Worm (Caenorhabditis elegans) whole organism, L1 larva: Measurements from ENCODE around the gene Y44F5A.1.
A peak's percentile ranks its signal among the peaks of the same experiment; 100 is the strongest.

Experiments
- C04F5.9 ChIP-seq: sonication (generic microtip); optimal IDR thresholded peaks from 2 replicates; lab custom pipeline; 2016; ENCODE audit warnings: missing genetic modification characterization, missing compliant biosample characterization
- C16A3.4 ChIP-seq: fragments of 150-350 bp; optimal IDR thresholded peaks from 2 replicates; lab custom pipeline; 2014; ENCODE audit warnings: missing biosample characterization, missing genetic modification characterization
- F16B12.6 ChIP-seq: fragments of 150-350 bp; optimal IDR thresholded peaks from 2 replicates; lab custom pipeline; 2014; ENCODE audit warnings: missing biosample characterization, missing genetic modification characterization
- alr-1 ChIP-seq: fragments of 200-800 bp; sonication (Bioruptor generic); optimal IDR thresholded peaks from 2 replicates; lab custom pipeline; 2018; ENCODE audit warnings: borderline replicate concordance, mild to moderate bottlenecking, missing genetic modification characterization, missing compliant biosample characterization
- blmp-1 ChIP-seq: fragments of 150-350 bp; optimal IDR thresholded peaks from 2 replicates; lab custom pipeline; 2014; ENCODE audit warnings: missing biosample characterization, missing genetic modification characterization
- ceh-63 ChIP-seq: fragments of 200-800 bp; sonication (Bioruptor generic); optimal IDR thresholded peaks from 2 replicates; lab custom pipeline; 2018; ENCODE audit warnings: mild to moderate bottlenecking, missing genetic modification characterization, missing compliant biosample characterization
- ceh-88 ChIP-seq: fragments of 200-800 bp; sonication (Bioruptor generic); IDR thresholded peaks from 2 replicates; pipeline ENCODE4 v1.3.6; 2022; ENCODE audit warnings: missing genetic modification characterization, missing compliant biosample characterization
- ceh-90 ChIP-seq: sonication (generic microtip); optimal IDR thresholded peaks from 2 replicates; lab custom pipeline; 2016; ENCODE audit warnings: missing genetic modification characterization, missing compliant biosample characterization
- dpl-1 ChIP-seq, 3 experiments: fragments of 150-350 bp in 2 of 3; sonication (generic microtip) in 1 of 3; optimal IDR thresholded peaks; 2 replicates each; lab custom pipeline; 2014 to 2017; ENCODE audit warnings: missing biosample characterization in 3 of 3, missing genetic modification characterization in 3 of 3, missing genetic modification reagents in 3 of 3
- efl-1 ChIP-seq, 4 experiments: fragments of 150-350 bp; optimal IDR thresholded peaks in 3 of 4; peaks in 1 of 4; 1 replicate in 1 of 4; 2 replicates in 3 of 4; lab custom pipeline; 2014; ENCODE audit warnings: missing biosample characterization in 2 of 4, missing genetic modification characterization in 2 of 4, missing genetic modification reagents in 2 of 4
- efl-3 ChIP-seq: fragments of 200-800 bp; sonication (Bioruptor generic); optimal IDR thresholded peaks from 2 replicates; lab custom pipeline; 2018; ENCODE audit warnings: mild to moderate bottlenecking, missing genetic modification characterization, missing compliant biosample characterization
- egl-13 ChIP-seq: sonication (generic microtip); optimal IDR thresholded peaks from 2 replicates; lab custom pipeline; 2016; ENCODE audit warnings: missing genotype, missing genetic modification reagents, missing genetic modification characterization, missing compliant biosample characterization
- elt-2 ChIP-seq: sonication (generic microtip); optimal IDR thresholded peaks from 2 replicates; lab custom pipeline; 2016; ENCODE audit warnings: missing genetic modification characterization, mild to moderate bottlenecking, inconsistent platforms, missing compliant biosample characterization, missing genetic modification reagents
- ets-5 ChIP-seq: fragments of 200-800 bp; sonication (Bioruptor generic); IDR thresholded peaks from 2 replicates; pipeline ENCODE4 v1.3.6; 2022; ENCODE audit warnings: missing genetic modification characterization, missing compliant biosample characterization
- fkh-10 ChIP-seq: sonication (generic microtip); optimal IDR thresholded peaks from 2 replicates; lab custom pipeline; 2017; ENCODE audit warnings: missing biosample characterization, missing genetic modification reagents, missing genetic modification characterization
- fkh-4 ChIP-seq: sonication (generic microtip); optimal IDR thresholded peaks from 2 replicates; lab custom pipeline; 2016; ENCODE audit warnings: missing compliant biosample characterization, missing genetic modification characterization, borderline replicate concordance
- fkh-8 ChIP-seq: sonication (generic microtip); optimal IDR thresholded peaks from 2 replicates; lab custom pipeline; 2016; ENCODE audit warnings: mild to moderate bottlenecking, missing genetic modification characterization, missing compliant biosample characterization
- fos-1 ChIP-seq: fragments of 150-350 bp; optimal IDR thresholded peaks from 2 replicates; lab custom pipeline; 2014; ENCODE audit warnings: missing biosample characterization, missing genetic modification characterization
- hlh-4 ChIP-seq: sonication (generic microtip); optimal IDR thresholded peaks from 2 replicates; lab custom pipeline; 2016; ENCODE audit warnings: mild to moderate bottlenecking, missing genetic modification characterization, missing compliant biosample characterization
- hpl-2 ChIP-seq: fragments of 150-350 bp; optimal IDR thresholded peaks from 2 replicates; lab custom pipeline; 2014; ENCODE audit warnings: missing biosample characterization, missing genetic modification reagents, missing genetic modification characterization
- irx-1 ChIP-seq: sonication (generic microtip); optimal IDR thresholded peaks from 2 replicates; lab custom pipeline; 2016; ENCODE audit warnings: missing genetic modification characterization, missing compliant biosample characterization
- isw-1 ChIP-seq: fragments of 200-800 bp; sonication (Bioruptor generic); IDR thresholded peaks from 2 replicates; pipeline ENCODE4 v1.3.6; 2022; ENCODE audit warnings: missing genetic modification characterization, missing compliant biosample characterization
- jun-1 ChIP-seq: fragments of 150-350 bp; optimal IDR thresholded peaks from 2 replicates; lab custom pipeline; 2014; ENCODE audit warnings: missing biosample characterization, missing genetic modification reagents, missing genetic modification characterization
- lin-13 ChIP-seq: fragments of 150-350 bp; optimal IDR thresholded peaks from 2 replicates; lab custom pipeline; 2014; ENCODE audit warnings: missing biosample characterization, missing genetic modification reagents, missing genetic modification characterization
- lin-14 ChIP-seq: fragments of 200-800 bp; sonication (Bioruptor generic); optimal IDR thresholded peaks from 2 replicates; lab custom pipeline; 2018; ENCODE audit warnings: mild to moderate bottlenecking, missing genetic modification characterization, moderate library complexity, missing compliant biosample characterization
- lsy-2 ChIP-seq, 2 experiments: fragments of 150-350 bp; optimal IDR thresholded peaks; 2 replicates each; lab custom pipeline; 2014; ENCODE audit warnings: missing biosample characterization in 2 of 2, missing genetic modification characterization in 2 of 2
- mab-9 ChIP-seq: fragments of 200-800 bp; sonication (Bioruptor generic); IDR thresholded peaks from 2 replicates; pipeline ENCODE4 v1.3.6; 2022; ENCODE audit warnings: missing genetic modification reagents, missing genetic modification characterization, missing compliant biosample characterization
- mdl-1 ChIP-seq, 2 experiments: fragments of 150-350 bp; optimal IDR thresholded peaks; 2 replicates each; lab custom pipeline; 2014 to 2017; ENCODE audit warnings: missing biosample characterization in 2 of 2, missing genetic modification characterization in 2 of 2, inconsistent platforms in 1 of 2
- nhr-12 ChIP-seq: sonication (generic microtip); optimal IDR thresholded peaks from 2 replicates; lab custom pipeline; 2017; ENCODE audit warnings: missing biosample characterization, missing genetic modification characterization
- nhr-19 ChIP-seq: fragments of 200-800 bp; sonication (Bioruptor generic); conservative IDR thresholded peaks from 2 replicates; pipeline ENCODE4 v1.3.6; 2022; ENCODE audit warnings: missing genetic modification characterization, missing compliant biosample characterization
- nhr-20 ChIP-seq: sonication (generic microtip); optimal IDR thresholded peaks from 2 replicates; lab custom pipeline; 2016; ENCODE audit warnings: mild to moderate bottlenecking, missing genetic modification characterization, missing compliant biosample characterization
- nhr-237 ChIP-seq: fragments of 150-350 bp; optimal IDR thresholded peaks from 2 replicates; lab custom pipeline; 2014; ENCODE audit warnings: missing biosample characterization, missing genetic modification characterization
- nhr-28 ChIP-seq: fragments of 150-350 bp; optimal IDR thresholded peaks from 2 replicates; lab custom pipeline; 2014; ENCODE audit warnings: missing biosample characterization, missing genetic modification characterization
- nhr-71 ChIP-seq: sonication (generic microtip); optimal IDR thresholded peaks from 2 replicates; lab custom pipeline; 2016; ENCODE audit warnings: mild to moderate bottlenecking, missing genetic modification characterization, moderate library complexity, missing compliant biosample characterization
- nhr-85 ChIP-seq: sonication (generic microtip); peaks from one replicate; lab custom pipeline; 2016; ENCODE audit warnings: missing genetic modification characterization, inconsistent platforms, missing compliant biosample characterization
- pax-3 ChIP-seq: fragments of 200-800 bp; sonication (Bioruptor generic); optimal IDR thresholded peaks from 2 replicates; lab custom pipeline; 2018; ENCODE audit warnings: mild to moderate bottlenecking, missing genetic modification characterization, moderate library complexity, missing compliant biosample characterization
- rnt-1 ChIP-seq: sonication (generic microtip); optimal IDR thresholded peaks from 2 replicates; lab custom pipeline; 2016; ENCODE audit warnings: mild to moderate bottlenecking, missing genetic modification characterization, moderate library complexity, missing compliant biosample characterization
- snu-23 ChIP-seq: sonication (generic microtip); optimal IDR thresholded peaks from 2 replicates; lab custom pipeline; 2016; ENCODE audit warnings: missing genetic modification characterization, missing compliant biosample characterization
- sptf-1 ChIP-seq: fragments of 150-350 bp; optimal IDR thresholded peaks from 2 replicates; lab custom pipeline; 2014; ENCODE audit warnings: missing biosample characterization, missing genetic modification characterization
- swsn-7 ChIP-seq: sonication (generic microtip); optimal IDR thresholded peaks from 2 replicates; lab custom pipeline; 2016; ENCODE audit warnings: missing genetic modification characterization, missing compliant biosample characterization
- tbx-2 ChIP-seq: sonication (generic microtip); optimal IDR thresholded peaks from 2 replicates; lab custom pipeline; 2016; ENCODE audit warnings: missing genetic modification characterization, missing compliant biosample characterization
- tlp-1 ChIP-seq: fragments of 150-350 bp; optimal IDR thresholded peaks from 2 replicates; lab custom pipeline; 2014; ENCODE audit warnings: missing biosample characterization, missing genetic modification characterization
- unc-130 ChIP-seq: fragments of 150-350 bp; optimal IDR thresholded peaks from 2 replicates; lab custom pipeline; 2017; ENCODE audit warnings: missing biosample characterization, missing genetic modification characterization, inconsistent platforms
- unc-98 ChIP-seq: fragments of 200-800 bp; sonication (Bioruptor generic); IDR thresholded peaks from 2 replicates; pipeline ENCODE4 v1.3.6; 2022; ENCODE audit warnings: missing genetic modification characterization, missing compliant biosample characterization
- vab-15 ChIP-seq: sonication (generic microtip); optimal IDR thresholded peaks from 2 replicates; lab custom pipeline; 2017; ENCODE audit warnings: missing genotype, mild to moderate bottlenecking, missing genetic modification characterization, missing compliant biosample characterization
- xbp-1 ChIP-seq: sonication (generic microtip); optimal IDR thresholded peaks from 2 replicates; lab custom pipeline; 2016; ENCODE audit warnings: missing genetic modification characterization, missing compliant biosample characterization
- zip-4 ChIP-seq: fragments of 200-800 bp; sonication (Bioruptor generic); optimal IDR thresholded peaks from 2 replicates; lab custom pipeline; 2018; ENCODE audit warnings: mild to moderate bottlenecking, missing genetic modification characterization, moderate library complexity, missing compliant biosample characterization
- ztf-4 ChIP-seq: fragments of 150-350 bp; optimal IDR thresholded peaks from 2 replicates; lab custom pipeline; 2014; ENCODE audit warnings: missing biosample characterization, missing genetic modification characterization

The Y44F5A.1 gene

ce11 chrIII:4204072-4204471 is 43.4 kb downstream of the Y44F5A.1 start, which contains the start of the genes pelo-1 and R74.7 (continued):
- TF ChIP-seq nhr-237 (no peak), egl-13 (no peak), ets-5 (GFP tag; lab: Robert Waterston, UW) (no peak), lin-13 (GFP tag; lab: Kevin White, UChicago) (no peak), lin-14 (GFP tag; lab: Kevin White, UChicago) (peak; percentile 36), efl-3 (GFP tag; lab: Kevin White, UChicago) (no peak), zip-4 (peak; percentile 82), F16B12.6 (tag; lab: Kevin White, UChicago) (no peak), fkh-8 (tag; lab: Kevin White, UChicago) (peak; percentile 36), tlp-1 (tag; lab: Kevin White, UChicago) (no peak), unc-130 (no peak), nhr-28 (tag; lab: Kevin White, UChicago) (no peak), elt-2 (no peak), nhr-12 (tag; lab: Kevin White, UChicago) (no peak), blmp-1 (tag; lab: Kevin White, UChicago) (peak; percentile 29), irx-1 (tag; lab: Kevin White, UChicago) (no peak), pax-3 (no peak), sptf-1 (no peak), C04F5.9 (tag; lab: Kevin White, UChicago) (no peak), vab-15 (tag; lab: Kevin White, UChicago) (no peak), ceh-63 (GFP tag; lab: Kevin White, UChicago) (no peak), ztf-4 (tag; lab: Kevin White, UChicago) (no peak), swsn-7 (peak; percentile 2), fkh-4 (no peak), C16A3.4 (tag; lab: Kevin White, UChicago) (no peak), ceh-88 (GFP tag; lab: Robert Waterston, UW) (no peak), isw-1 (GFP tag; lab: Robert Waterston, UW) (no peak), tbx-2 (tag; lab: Kevin White, UChicago) (no peak), nhr-20 (tag; lab: Kevin White, UChicago) (peak; percentile 1), rnt-1 (no peak), mdl-1 (tag; optimal IDR thresholded peaks at IDR 0.05; lab: Kevin White, UChicago) (no peak)

ce11 chrIII:4196988-4197384 is 50.5 kb downstream of the Y44F5A.1 start, which contains the start of gene asd-1:
asd-1 (plus strand) TSS chrIII:4197285.
- no peak for TF ChIP-seq jun-1 (tag; lab: Kevin White, UChicago)
- no peak for TF ChIP-seq ceh-90
- TF ChIP-seq ets-5 (GFP tag; lab: Robert Waterston, UW): no peak
- no peak for TF ChIP-seq fkh-10 (GFP tag; lab: Kevin White, UChicago)
- no peak for TF ChIP-seq alr-1

ce11 chrIII:4196301-4196987 is 51.0 kb downstream of the Y44F5A.1 start:
- TF ChIP-seq isw-1 (GFP tag; lab: Robert Waterston, UW): peak; percentile 69
- peak; percentile 50 for TF ChIP-seq nhr-20 (tag; lab: Kevin White, UChicago)
- peak; percentile 84 for TF ChIP-seq nhr-71 (tag; lab: Kevin White, UChicago)
- no peak for TF ChIP-seq elt-2
- TF ChIP-seq snu-23: peak; percentile 60
- no peak for TF ChIP-seq hpl-2 (GFP tag; lab: Kevin White, UChicago)
- TF ChIP-seq vab-15 (tag; lab: Kevin White, UChicago): no peak
- peak; percentile 56 for TF ChIP-seq nhr-19 (GFP tag; lab: Robert Waterston, UW)
- TF ChIP-seq pax-3: peak; percentile 64
- TF ChIP-seq nhr-28 (tag; lab: Kevin White, UChicago): no peak
- TF ChIP-seq lsy-2 (tag; optimal IDR thresholded peaks at IDR 0.05; lab: Kevin White, UChicago): peak; percentile 68 to 78
- TF ChIP-seq fkh-10 (GFP tag; lab: Kevin White, UChicago): peak; percentile 42
- no peak for TF ChIP-seq xbp-1 (tag; lab: Kevin White, UChicago)
- peak; percentile 67 to 74 for TF ChIP-seq efl-1 (optimal IDR thresholded peaks at IDR 0.05; lab: Kevin White, UChicago)
- TF ChIP-seq efl-1 (GFP tag; optimal IDR thresholded peaks at IDR 0.05 in 1 of 2; lab: Kevin White, UChicago): peak; percentile 56 to 94
- TF ChIP-seq hlh-4: no peak
- peak; percentile 85 for TF ChIP-seq fkh-8 (tag; lab: Kevin White, UChicago)
- TF ChIP-seq mab-9 (GFP tag; lab: Robert Waterston, UW): no peak
- peak; percentile 65 for TF ChIP-seq tbx-2 (tag; lab: Kevin White, UChicago)
- 0 out of 2 replicates have a peak, but pooled peaks have one; percentile 49 for TF ChIP-seq unc-98 (GFP tag; lab: Robert Waterston, UW)
- peak; percentile 47 to 71 (median 47) for TF ChIP-seq dpl-1 (GFP tag; optimal IDR thresholded peaks at IDR 0.05; lab: Kevin White, UChicago)
- peak; percentile 3 for TF ChIP-seq fos-1
- TF ChIP-seq nhr-85 (tag; lab: Kevin White, UChicago): peak; percentile 76
- peak; percentile 40 for TF ChIP-seq F16B12.6 (tag; lab: Kevin White, UChicago)
- no peak for TF ChIP-seq nhr-237
